Fruit fly (Drosophila melanogaster) S2 (cell line): ENCODE results near the gene slgA.

ENCODE experiments used
- CG8478 ChIP-seq: fragments of >200 bp; optimal IDR thresholded peaks from 2 replicates; lab custom pipeline; 2018
- CTCF ChIP-seq, 2 experiments: fragments of >200 bp; optimal IDR thresholded peaks; 2 replicates each; lab custom pipeline; 2018

DNA sequence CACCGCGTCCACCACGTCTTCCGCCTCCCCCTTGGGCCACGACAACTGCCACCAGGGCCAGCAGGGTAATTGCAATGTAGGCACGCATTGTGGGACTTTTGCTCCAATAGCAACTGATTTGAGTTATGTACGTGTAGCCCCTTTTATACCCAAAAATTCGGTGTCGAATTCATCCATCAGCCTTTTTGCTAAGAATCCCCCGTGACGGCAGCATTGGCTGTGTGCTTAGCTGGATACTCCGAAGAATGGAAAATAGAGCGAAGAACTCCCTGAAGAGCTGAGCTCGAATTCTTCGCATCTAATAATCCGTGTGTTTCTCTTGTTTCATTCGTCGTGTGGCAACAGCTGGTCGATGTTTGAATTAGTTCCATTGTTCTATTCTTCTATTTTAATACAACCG lies 55.4 kb downstream of the slgA start, which contains the start of gene CG10918:
- no peak for TF ChIP-seq CG8478
- TF ChIP-seq CTCF (optimal IDR thresholded peaks at IDR 0.05; lab: Kevin White, UChicago): no peak
